Fruit fly (Drosophila melanogaster) S2 (cell line): ENCODE results near the gene Madm.

ENCODE experiments used
- CG8478 ChIP-seq: fragments of >200 bp; optimal IDR thresholded peaks from 2 replicates; lab custom pipeline; 2018
- CTCF ChIP-seq, 2 experiments: fragments of >200 bp; optimal IDR thresholded peaks; 2 replicates each; lab custom pipeline; 2018

- TF ChIP-seq CTCF (optimal IDR thresholded peaks at IDR 0.05; lab: Kevin White, UChicago) = no peak
- no peak for TF ChIP-seq CG8478 (lab: Kevin White, UChicago)
These were observed 41.2 kb upstream of the Madm start for dm6 chr3R:5701104-5701503.
